Worm (Caenorhabditis elegans): Measurements from ENCODE around the gene F53A2.1.

- TF ChIP-seq ztf-11 (tag; optimal IDR thresholded peaks at IDR 0.05): no peak
- no peak for TF ChIP-seq ztf-7 (tag; optimal IDR thresholded peaks at IDR 0.05)
- no peak for TF ChIP-seq hmg-1.1 (GFP tag; IDR thresholded peaks at IDR 0.05)
- no peak for TF ChIP-seq lin-13 (GFP tag; optimal IDR thresholded peaks at IDR 0.05)
- TF ChIP-seq pha-4 (GFP tag; IDR thresholded peaks at IDR 0.05): no peak
- TF ChIP-seq pha-4 (tag; optimal IDR thresholded peaks at IDR 0.05): no peak
- TF ChIP-seq dpl-1 (GFP tag; optimal IDR thresholded peaks at IDR 0.05): no peak
- TF ChIP-seq skn-1 (tag; optimal IDR thresholded peaks at IDR 0.05): no peak
- no peak for TF ChIP-seq unc-39 (tag; optimal IDR thresholded peaks at IDR 0.05)
- no peak for TF ChIP-seq lin-15B (tag; optimal IDR thresholded peaks at IDR 0.05)
- TF ChIP-seq Y75B8A.6 (GFP tag; IDR thresholded peaks at IDR 0.05): no peak
- TF ChIP-seq fkh-10 (GFP tag; optimal IDR thresholded peaks at IDR 0.05): no peak
Observed at ce11 chrIII:13305537-13305936, 19.1 kb downstream of the F53A2.1 start.

Data from whole organism, L4 larva.